Fruit fly (Drosophila melanogaster) whole organism, embryonic: Measurements from ENCODE around the gene zetaCOP.

ENCODE experiments used
- Aef1 ChIP-seq: fragments of 200-800 bp; sonication (Bioruptor generic); IDR thresholded peaks from 3 replicates; pipeline ENCODE4 v1.3.6; 2022; ENCODE audit warnings: missing biosample characterization, missing genetic modification characterization
- Antp ChIP-seq: fragments of 200-800 bp; sonication (Bioruptor generic); optimal IDR thresholded peaks from 3 replicates; lab custom pipeline; 2016; ENCODE audit warnings: missing biosample characterization, missing genetic modification characterization
- Atf6 ChIP-seq: fragments of 200-800 bp; sonication (Bioruptor generic); IDR thresholded peaks from 2 replicates; pipeline ENCODE4 v1.3.6; 2022; ENCODE audit warnings: missing biosample characterization, missing genetic modification characterization
- B-H1 ChIP-seq: fragments of 200-800 bp; sonication (Bioruptor generic); IDR thresholded peaks from 3 replicates; pipeline ENCODE4 v1.3.6; 2022; ENCODE audit warnings: missing biosample characterization, missing genetic modification characterization
- CG1024 ChIP-seq: fragments of 200-800 bp; sonication (Bioruptor generic); IDR thresholded peaks from 2 replicates; pipeline ENCODE4 v1.3.6; 2022; ENCODE audit warnings: missing biosample characterization, missing genetic modification characterization
- CG10366 ChIP-seq: fragments of 200-800 bp; sonication (Bioruptor generic); IDR thresholded peaks from 2 replicates; pipeline ENCODE4 v1.3.6; 2022; ENCODE audit warnings: missing biosample characterization, missing genetic modification characterization
- CG11723 ChIP-seq: fragments of 200-800 bp; sonication (Bioruptor generic); optimal IDR thresholded peaks from 2 replicates; lab custom pipeline; 2017; ENCODE audit warnings: missing biosample characterization, mild to moderate bottlenecking, missing genetic modification characterization
- CG12236 ChIP-seq: fragments of 200-800 bp; sonication (Bioruptor generic); optimal IDR thresholded peaks from 2 replicates; lab custom pipeline; 2016; ENCODE audit warnings: missing biosample characterization, missing genetic modification characterization
- CG13123 ChIP-seq: fragments of 200-800 bp; sonication (Bioruptor generic); optimal IDR thresholded peaks from 2 replicates; lab custom pipeline; 2016; ENCODE audit warnings: missing biosample characterization, missing genetic modification characterization
- CG13296 ChIP-seq: fragments of 200-800 bp; sonication (Bioruptor generic); optimal IDR thresholded peaks from 3 replicates; lab custom pipeline; 2018; ENCODE audit warnings: missing biosample characterization, mild to moderate bottlenecking, missing genetic modification characterization
- CG13894 ChIP-seq: fragments of 200-800 bp; sonication (Bioruptor generic); optimal IDR thresholded peaks from 3 replicates; lab custom pipeline; 2018; ENCODE audit warnings: missing biosample characterization, mild to moderate bottlenecking, missing genetic modification characterization, moderate library complexity
- CG14860 ChIP-seq: fragments of 200-800 bp; sonication (Bioruptor generic); IDR thresholded peaks from 3 replicates; pipeline ENCODE4 v1.3.6; 2022; ENCODE audit warnings: missing biosample characterization, missing genetic modification characterization; ENCODE audit not compliant: partially characterized antibody
- CG15011 ChIP-seq: fragments of 200-800 bp; sonication (Bioruptor generic); optimal IDR thresholded peaks from 3 replicates; lab custom pipeline; 2018; ENCODE audit warnings: missing biosample characterization, mild to moderate bottlenecking, missing genetic modification characterization
- CG15073 ChIP-seq: fragments of 200-800 bp; sonication (Bioruptor generic); optimal IDR thresholded peaks from 2 replicates; lab custom pipeline; 2016; ENCODE audit warnings: missing biosample characterization, missing genetic modification characterization
- CG17328 ChIP-seq: fragments of 200-800 bp; sonication (Bioruptor generic); IDR thresholded peaks from 2 replicates; pipeline ENCODE4 v1.3.6; 2022; ENCODE audit warnings: missing biosample characterization, missing genetic modification characterization
- CG31388 ChIP-seq: fragments of 200-800 bp; sonication (Bioruptor generic); optimal IDR thresholded peaks from 2 replicates; lab custom pipeline; 2016; ENCODE audit warnings: missing biosample characterization, missing genetic modification characterization
- CG32772 ChIP-seq: fragments of 200-800 bp; sonication (Bioruptor generic); IDR thresholded peaks from 2 replicates; pipeline ENCODE4 v1.3.6; 2022; ENCODE audit warnings: missing biosample characterization, missing genetic modification characterization
- CG33557 ChIP-seq: fragments of 200-800 bp; sonication (Bioruptor generic); optimal IDR thresholded peaks from 2 replicates; lab custom pipeline; 2019; ENCODE audit warnings: missing biosample characterization, mild to moderate bottlenecking, missing genetic modification characterization, moderate library complexity
- CG3726 ChIP-seq: fragments of 200-800 bp; sonication (Bioruptor generic); IDR thresholded peaks from 3 replicates; pipeline ENCODE4, ENCODE4 v1.3.6; 2022; ENCODE audit warnings: missing biosample characterization, missing genetic modification characterization
- CG4820 ChIP-seq: fragments of 200-800 bp; sonication (Bioruptor generic); optimal IDR thresholded peaks from 3 replicates; lab custom pipeline; 2016; ENCODE audit warnings: missing biosample characterization, missing genetic modification characterization
- CG6791 ChIP-seq: fragments of 200-800 bp; sonication (Bioruptor generic); IDR thresholded peaks from 3 replicates; pipeline ENCODE4 v1.3.6; 2022; ENCODE audit warnings: missing biosample characterization, missing genetic modification characterization; ENCODE audit not compliant: partially characterized antibody
- CG7963 ChIP-seq: fragments of 200-800 bp; sonication (Bioruptor generic); IDR thresholded peaks from 3 replicates; pipeline ENCODE4 v1.3.6; 2022; ENCODE audit warnings: missing biosample characterization, missing genetic modification characterization; ENCODE audit not compliant: partially characterized antibody
- CG8359 ChIP-seq: fragments of 200-800 bp; sonication (Bioruptor generic); optimal IDR thresholded peaks from 2 replicates; lab custom pipeline; 2017; ENCODE audit warnings: missing biosample characterization, mild to moderate bottlenecking, missing genetic modification characterization, borderline replicate concordance
- CG9727 ChIP-seq: fragments of 200-800 bp; sonication (Bioruptor generic); optimal IDR thresholded peaks from 3 replicates; lab custom pipeline; 2017; ENCODE audit warnings: missing biosample characterization, mild to moderate bottlenecking, missing genetic modification characterization
- D ChIP-seq, 2 experiments: fragments of 200-800 bp in 1 of 2; fragments of >200 bp in 1 of 2; sonication (Bioruptor generic) in 1 of 2; optimal IDR thresholded peaks; 2 replicates in 1 of 2; 3 replicates in 1 of 2; lab custom pipeline; 2017; ENCODE audit warnings: mild to moderate bottlenecking in 1 of 2, missing biosample characterization in 1 of 2, missing genetic modification characterization in 1 of 2, missing genetic modification reagents in 1 of 2
- Doc3 ChIP-seq: fragments of 200-800 bp; sonication (Bioruptor generic); IDR thresholded peaks from 3 replicates; pipeline ENCODE4 v1.3.6; 2022; ENCODE audit warnings: missing biosample characterization, missing genetic modification characterization; ENCODE audit not compliant: partially characterized antibody
- Drgx ChIP-seq: fragments of 200-800 bp; sonication (Bioruptor generic); IDR thresholded peaks from 2 replicates; pipeline ENCODE4 v1.3.6; 2022; ENCODE audit warnings: missing biosample characterization, missing genetic modification characterization
- GATAe ChIP-seq: fragments of 200-800 bp; sonication (Bioruptor generic); conservative IDR thresholded peaks from 2 replicates; pipeline ENCODE4 v1.3.6; 2022; ENCODE audit warnings: missing biosample characterization, missing genetic modification characterization
- H15 ChIP-seq: fragments of 200-800 bp; sonication (Bioruptor generic); IDR thresholded peaks from 3 replicates; pipeline ENCODE4 v1.3.6; 2022; ENCODE audit warnings: missing biosample characterization, missing genetic modification characterization
- HLH4C ChIP-seq: fragments of 200-800 bp; sonication (Bioruptor generic); IDR thresholded peaks from 3 replicates; pipeline ENCODE4 v1.3.6; 2022; ENCODE audit warnings: missing biosample characterization, missing genetic modification characterization; ENCODE audit not compliant: partially characterized antibody
- Hey ChIP-seq: fragments of 200-800 bp; sonication (Bioruptor generic); optimal IDR thresholded peaks from 3 replicates; lab custom pipeline; 2018; ENCODE audit warnings: missing biosample characterization, mild to moderate bottlenecking, missing genetic modification characterization
- NfI ChIP-seq: fragments of 200-800 bp; sonication (Bioruptor generic); optimal IDR thresholded peaks from 3 replicates; lab custom pipeline; 2018; ENCODE audit warnings: missing biosample characterization, mild to moderate bottlenecking, missing genetic modification characterization, moderate library complexity
- YL-1 ChIP-seq: fragments of 200-800 bp; sonication (Bioruptor generic); optimal IDR thresholded peaks from 3 replicates; lab custom pipeline; 2017; ENCODE audit warnings: missing biosample characterization, mild to moderate bottlenecking, missing genetic modification characterization
- ase ChIP-seq: fragments of 200-800 bp; sonication (Bioruptor generic); IDR thresholded peaks from 3 replicates; pipeline ENCODE4 v1.3.6; 2022; ENCODE audit warnings: missing biosample characterization, missing genetic modification characterization
- cad ChIP-seq: fragments of >200 bp; optimal IDR thresholded peaks from 2 replicates; lab custom pipeline; 2017; ENCODE audit warnings: missing biosample characterization, missing genetic modification characterization
- cas ChIP-seq: fragments of 200-800 bp; sonication (Bioruptor generic); IDR thresholded peaks from 2 replicates; pipeline ENCODE4 v1.3.6; 2022; ENCODE audit warnings: missing biosample characterization, missing genetic modification characterization
- chn ChIP-seq: fragments of 200-800 bp; sonication (Bioruptor generic); optimal IDR thresholded peaks from 2 replicates; lab custom pipeline; 2016; ENCODE audit warnings: missing biosample characterization, missing genetic modification characterization
- crp ChIP-seq, 2 experiments: fragments of 200-800 bp; sonication (Bioruptor generic); optimal IDR thresholded peaks; 2 replicates in 1 of 2; 3 replicates in 1 of 2; lab custom pipeline; 2017; ENCODE audit warnings: missing biosample characterization in 2 of 2, missing genetic modification characterization in 2 of 2, mild to moderate bottlenecking in 1 of 2, moderate library complexity in 1 of 2
- dmrt11E ChIP-seq: fragments of 200-800 bp; sonication (Bioruptor generic); optimal IDR thresholded peaks from 3 replicates; lab custom pipeline; 2018; ENCODE audit warnings: missing biosample characterization, mild to moderate bottlenecking, missing genetic modification characterization, moderate library complexity
- fd102C ChIP-seq: fragments of 200-800 bp; sonication (Bioruptor generic); optimal IDR thresholded peaks from 2 replicates; lab custom pipeline; 2018; ENCODE audit warnings: missing biosample characterization, mild to moderate bottlenecking, missing genetic modification characterization, moderate library complexity
- hkb ChIP-seq, 2 experiments: fragments of 200-800 bp in 1 of 2; fragments of >200 bp in 1 of 2; sonication (Bioruptor generic) in 1 of 2; IDR thresholded peaks in 1 of 2; optimal IDR thresholded peaks in 1 of 2; 2 replicates each; pipeline versions ENCODE4 v1.3.6 to Lab custom; 2017 to 2022; ENCODE audit warnings: missing biosample characterization in 1 of 2, missing genetic modification characterization in 1 of 2
- odd ChIP-seq: fragments of 200-800 bp; sonication (Bioruptor generic); optimal IDR thresholded peaks from 2 replicates; lab custom pipeline; 2017; ENCODE audit warnings: missing biosample characterization, mild to moderate bottlenecking, missing genetic modification characterization
- p53 ChIP-seq: fragments of 200-800 bp; sonication (Bioruptor generic); optimal IDR thresholded peaks from 2 replicates; lab custom pipeline; 2016; ENCODE audit warnings: missing biosample characterization, missing genetic modification characterization
- peb ChIP-seq: fragments of 200-800 bp; sonication (Bioruptor generic); IDR thresholded peaks from 2 replicates; pipeline ENCODE4 v1.3.6; 2022; ENCODE audit warnings: missing biosample characterization, missing genetic modification characterization
- seq ChIP-seq: fragments of 200-800 bp; sonication (Bioruptor generic); IDR thresholded peaks from 2 replicates; pipeline ENCODE4 v1.3.6; 2022; ENCODE audit warnings: missing biosample characterization, missing genetic modification characterization
- slou ChIP-seq: fragments of 200-800 bp; sonication (Bioruptor generic); optimal IDR thresholded peaks from 3 replicates; lab custom pipeline; 2016; ENCODE audit warnings: missing biosample characterization, missing genetic modification characterization
- tin ChIP-seq: fragments of 200-800 bp; sonication (Bioruptor generic); optimal IDR thresholded peaks from 3 replicates; lab custom pipeline; 2016; ENCODE audit warnings: missing biosample characterization, missing genetic modification characterization

The zetaCOP gene

DNA sequence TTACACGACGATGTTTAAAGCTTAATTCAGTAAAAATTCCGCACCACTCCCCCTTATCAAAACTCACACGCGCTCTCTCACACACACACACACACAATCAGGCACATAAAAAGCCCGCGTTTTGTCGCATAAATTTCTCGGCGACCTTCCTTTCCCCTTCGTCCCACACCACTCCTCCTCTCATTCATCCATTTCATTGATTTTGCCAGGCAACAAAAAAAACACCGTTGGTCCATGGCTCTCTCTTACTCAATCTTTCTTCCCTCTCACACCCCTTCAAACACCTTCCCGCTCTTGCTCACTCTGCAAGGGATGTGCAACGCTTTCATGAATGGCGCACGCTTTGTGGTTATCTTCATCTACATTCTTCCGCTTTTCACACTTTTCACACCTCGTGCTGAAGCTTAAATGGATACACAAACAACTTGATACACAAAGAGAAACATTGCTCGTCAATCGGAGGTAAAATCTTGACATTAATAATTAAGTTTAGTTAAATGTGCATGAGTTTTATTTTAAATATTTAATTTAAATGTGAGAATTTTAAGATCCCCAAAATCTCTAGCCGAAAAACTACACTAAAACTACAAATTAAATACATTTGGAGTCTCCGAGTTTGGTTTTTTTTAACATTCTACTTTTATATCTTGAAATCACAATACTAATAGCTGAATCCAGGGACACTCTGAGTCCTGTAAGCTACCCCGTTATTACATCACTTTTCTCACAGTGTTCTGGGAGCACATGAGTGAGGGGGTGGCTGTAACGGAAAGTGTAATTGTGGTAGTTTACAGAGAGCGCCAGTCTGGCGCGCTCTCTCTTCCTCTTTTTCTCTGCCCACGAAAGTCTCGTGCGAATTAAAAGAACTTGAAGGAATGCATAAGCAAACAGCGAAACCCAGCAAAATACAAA lies 13.1 kb downstream of the zetaCOP start (continued):
- TF ChIP-seq CG9727 (GFP tag; lab: Kevin White, UChicago), result peak; percentile 98
- TF ChIP-seq CG4820, result peak; percentile 96
- peak; percentile 96 for TF ChIP-seq tin (GFP tag; lab: Kevin White, UChicago)
- TF ChIP-seq D (optimal IDR thresholded peaks at IDR 0.05; lab: Kevin White, UChicago), result no peak
- peak; percentile 99 for TF ChIP-seq D (GFP tag; optimal IDR thresholded peaks at IDR 0.05; lab: Kevin White, UChicago)
- TF ChIP-seq CG10366, result peak; percentile 93
- peak; percentile 35 to 63 for TF ChIP-seq crp (GFP tag; optimal IDR thresholded peaks at IDR 0.05; lab: Kevin White, UChicago)
- TF ChIP-seq CG17328, result peak; percentile 94
- peak; percentile 91 for TF ChIP-seq Aef1
- peak; percentile 94 for TF ChIP-seq Atf6
- TF ChIP-seq CG1024 (GFP tag; lab: Robert Waterston, UW), result peak; percentile 82
- peak; percentile 91 for TF ChIP-seq ase (GFP tag; lab: Robert Waterston, UW)
- TF ChIP-seq CG13123, result peak; percentile 88
- peak; percentile 93 for TF ChIP-seq dmrt11E (tag; lab: Kevin White, UChicago)
- peak; percentile 94 for TF ChIP-seq B-H1 (GFP tag; lab: Robert Waterston, UW)
- peak; percentile 76 for TF ChIP-seq CG12236
- peak; percentile 81 for TF ChIP-seq cas (GFP tag; lab: Robert Waterston, UW)
- TF ChIP-seq odd (GFP tag; lab: Kevin White, UChicago), result peak; percentile 96
- TF ChIP-seq H15 (GFP tag; lab: Robert Waterston, UW), result peak; percentile 92
- peak; percentile 84 for TF ChIP-seq slou (GFP tag; lab: Kevin White, UChicago)
- no peak for TF ChIP-seq Doc3
- peak; percentile 95 for TF ChIP-seq CG11723
- TF ChIP-seq CG3726 (GFP tag; lab: Robert Waterston, UW), result peak; percentile 90
- peak; percentile 46 for TF ChIP-seq fd102C (GFP tag; lab: Kevin White, UChicago)
- no peak for TF ChIP-seq cad (GFP tag; lab: Kevin White, UChicago)
- no peak for TF ChIP-seq HLH4C (GFP tag; lab: Robert Waterston, UW)
- TF ChIP-seq CG8359 (GFP tag; lab: Kevin White, UChicago), result peak; percentile 92
- TF ChIP-seq Hey, result peak; percentile 20
- TF ChIP-seq CG6791 (GFP tag; lab: Robert Waterston, UW), result no peak
- TF ChIP-seq chn (GFP tag; lab: Kevin White, UChicago), result peak; percentile 95
- TF ChIP-seq CG13296, result peak; percentile 97
- TF ChIP-seq Antp, result peak; percentile 91
- TF ChIP-seq CG32772 (GFP tag; lab: Robert Waterston, UW), result peak; percentile 94
- peak; percentile 83 for TF ChIP-seq GATAe (GFP tag; lab: Robert Waterston, UW)
- TF ChIP-seq peb (GFP tag; lab: Robert Waterston, UW), result peak; percentile 92
- TF ChIP-seq CG14860 (GFP tag; lab: Robert Waterston, UW), result no peak
- no peak for TF ChIP-seq hkb (optimal IDR thresholded peaks at IDR 0.05; lab: Kevin White, UChicago)
- TF ChIP-seq hkb (GFP tag; IDR thresholded peaks at IDR 0.05; lab: Robert Waterston, UW), result peak; percentile 96
- peak; percentile 95 for TF ChIP-seq seq (GFP tag; lab: Robert Waterston, UW)
- TF ChIP-seq CG31388 (GFP tag; lab: Kevin White, UChicago), result peak; percentile 91
- peak; percentile 79 for TF ChIP-seq YL-1 (GFP tag; lab: Kevin White, UChicago)
- TF ChIP-seq CG7963 (GFP tag; lab: Robert Waterston, UW), result no peak
- TF ChIP-seq CG15011 (GFP tag; lab: Kevin White, UChicago), result peak; percentile 96
- TF ChIP-seq Drgx (GFP tag; lab: Robert Waterston, UW), result peak; percentile 94
- TF ChIP-seq CG13894 (tag; lab: Kevin White, UChicago), result peak; percentile 84
- peak; percentile 78 for TF ChIP-seq CG15073
- peak; percentile 89 for TF ChIP-seq CG33557 (GFP tag; lab: Kevin White, UChicago)
- peak; percentile 85 for TF ChIP-seq p53 (GFP tag; lab: Kevin White, UChicago)
- TF ChIP-seq NfI (GFP tag; lab: Kevin White, UChicago), result peak; percentile 96
